Worm (Caenorhabditis elegans) whole organism, L4/young adult: ENCODE data around the gene ZK637.12.

Experiments used
- W03F9.2 ChIP-seq: fragments of 150-350 bp; optimal IDR thresholded peaks from 2 replicates; lab custom pipeline; 2014; ENCODE audit warnings: missing biosample characterization, missing genetic modification characterization
- dao-5 ChIP-seq: sonication (generic microtip); optimal IDR thresholded peaks from 2 replicates; lab custom pipeline; 2016; ENCODE audit warnings: missing genotype, missing genetic modification characterization, moderate library complexity, missing compliant biosample characterization
- him-1 ChIP-seq: sonication (generic microtip); optimal IDR thresholded peaks from 2 replicates; lab custom pipeline; 2016; ENCODE audit warnings: missing genotype, missing genetic modification reagents, missing genetic modification characterization, missing compliant biosample characterization

- peak; percentile 87 for TF ChIP-seq him-1 (tag; lab: Kevin White, UChicago)
- TF ChIP-seq dao-5, result no peak
- TF ChIP-seq W03F9.2 (tag; lab: Kevin White, UChicago), result peak; percentile 97
Observed at ce11 chrIII:8904044-8904443, 20.0 kb upstream of the ZK637.12 start, which contains the start of gene lin-9.
